Fruit fly (Drosophila melanogaster) whole organism, embryonic: ENCODE results near the gene TwdlO.

Source experiments
- CG12071 ChIP-seq: fragments of 200-800 bp; sonication (Bioruptor generic); optimal IDR thresholded peaks from 3 replicates; lab custom pipeline; 2018; ENCODE audit warnings: missing biosample characterization, mild to moderate bottlenecking, missing genetic modification characterization
- CG16779 ChIP-seq: fragments of 200-800 bp; sonication (Bioruptor generic); IDR thresholded peaks from 2 replicates; pipeline ENCODE4 v1.3.6; 2022; ENCODE audit warnings: missing biosample characterization, missing genetic modification characterization
- Hr39 ChIP-seq: fragments of >200 bp; optimal IDR thresholded peaks from 2 replicates; lab custom pipeline; 2017
- dpn ChIP-seq, 2 experiments: fragments of 200-800 bp; sonication (Bioruptor generic); optimal IDR thresholded peaks; 3 replicates each; lab custom pipeline; 2016; ENCODE audit warnings: missing biosample characterization in 2 of 2, missing genetic modification characterization in 2 of 2
- sd ChIP-seq: fragments of 200-800 bp; sonication (Bioruptor generic); optimal IDR thresholded peaks from 3 replicates; lab custom pipeline; 2018; ENCODE audit warnings: missing biosample characterization, mild to moderate bottlenecking, missing genetic modification characterization, moderate library complexity
- sima ChIP-seq: fragments of 200-800 bp; sonication (Bioruptor generic); optimal IDR thresholded peaks from 2 replicates; lab custom pipeline; 2016; ENCODE audit warnings: missing biosample characterization, missing genetic modification characterization

DNA sequence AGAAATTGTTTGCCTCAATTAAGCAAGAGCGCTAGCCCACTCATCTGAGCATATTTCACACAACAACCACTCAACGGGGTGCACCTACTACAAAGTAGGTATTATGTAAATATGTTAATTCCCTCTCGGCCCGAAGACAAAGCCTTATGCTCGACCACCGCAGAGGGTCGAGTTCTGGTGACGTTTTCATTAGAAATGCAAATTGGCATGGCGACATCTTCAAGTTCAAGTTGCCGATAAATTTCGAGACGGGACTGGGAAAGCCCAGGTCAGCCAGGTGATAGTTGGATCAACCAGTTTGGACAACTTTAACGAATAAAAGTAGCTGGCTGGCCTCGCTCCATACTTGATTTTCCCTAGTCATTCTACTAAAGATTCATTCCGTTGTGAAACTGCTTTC, 11.1 kb downstream of the TwdlO start:
- TF ChIP-seq dpn (GFP tag; optimal IDR thresholded peaks at IDR 0.05; lab: Kevin White, UChicago), result no peak
- TF ChIP-seq sima (GFP tag; lab: Kevin White, UChicago), result no peak
- no peak for TF ChIP-seq Hr39 (lab: Kevin White, UChicago)
- TF ChIP-seq sd (tag; lab: Kevin White, UChicago), result no peak
- TF ChIP-seq CG16779, result no peak
- no peak for TF ChIP-seq CG12071 (GFP tag; lab: Kevin White, UChicago)
